Worm (Caenorhabditis elegans) whole organism, L2 larva: ENCODE data around the gene F09E5.3.

Experiments used
- F13H6.1 ChIP-seq: sonication (generic microtip); optimal IDR thresholded peaks from 2 replicates; lab custom pipeline; 2016; ENCODE audit warnings: missing genetic modification characterization, missing compliant biosample characterization
- ama-1 ChIP-seq: fragments of 150-350 bp; optimal IDR thresholded peaks from 2 replicates; lab custom pipeline; 2018; ENCODE audit warnings: inconsistent platforms
- gmeb-1 ChIP-seq: fragments of 150-350 bp; optimal IDR thresholded peaks from 2 replicates; lab custom pipeline; 2014; ENCODE audit warnings: missing biosample characterization, missing genetic modification characterization
- lin-13 ChIP-seq: fragments of 150-350 bp; optimal IDR thresholded peaks from 2 replicates; lab custom pipeline; 2014; ENCODE audit warnings: missing biosample characterization, missing genetic modification reagents, missing genetic modification characterization
- mab-5 ChIP-seq: fragments of 150-350 bp; optimal IDR thresholded peaks from 2 replicates; lab custom pipeline; 2014; ENCODE audit warnings: missing biosample characterization, missing genetic modification characterization
- peb-1 ChIP-seq: fragments of 150-350 bp; optimal IDR thresholded peaks from 2 replicates; lab custom pipeline; 2014; ENCODE audit warnings: missing biosample characterization, missing genetic modification characterization
- unc-39 ChIP-seq: fragments of 150-350 bp; optimal IDR thresholded peaks from 2 replicates; lab custom pipeline; 2014; ENCODE audit warnings: missing biosample characterization, missing genetic modification characterization
- ztf-11 ChIP-seq: sonication (generic microtip); optimal IDR thresholded peaks from 2 replicates; lab custom pipeline; 2017; ENCODE audit warnings: missing biosample characterization, missing genetic modification characterization

- TF ChIP-seq lin-13 (GFP tag; lab: Kevin White, UChicago) (no peak), unc-39 (tag; lab: Kevin White, UChicago) (no peak), ztf-11 (tag; lab: Kevin White, UChicago) (no peak), F13H6.1 (tag; lab: Kevin White, UChicago) (no peak), ama-1 (lab: Kevin White, UChicago) (no peak), gmeb-1 (tag; lab: Kevin White, UChicago) (no peak), mab-5 (tag; lab: Kevin White, UChicago) (no peak), peb-1 (tag; lab: Kevin White, UChicago) (no peak)
Measured at ce11 chrII:5353642-5354041, 20.2 kb upstream of the F09E5.3 start.
